Fruit fly (Drosophila melanogaster): ENCODE results near the gene Doc1.

DNA sequence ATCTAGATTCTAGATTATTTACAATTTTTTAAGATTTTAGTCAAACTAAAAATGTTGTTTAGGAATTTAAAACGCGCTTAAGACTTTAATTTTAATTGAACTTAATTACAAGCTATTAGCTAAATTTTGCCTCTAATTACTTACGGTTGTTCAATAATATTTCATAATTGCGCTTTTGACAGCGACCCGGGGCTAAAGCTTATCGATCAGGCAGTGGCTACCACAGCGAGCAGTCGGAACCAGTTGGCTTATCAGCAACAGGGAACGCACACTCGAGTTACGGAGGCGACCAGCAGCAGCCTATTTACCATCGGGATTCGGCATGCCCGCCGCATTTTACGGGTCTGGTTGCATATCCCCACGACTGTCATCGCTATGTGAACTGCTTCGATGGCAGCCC is 33.7 kb downstream of the Doc1 start:
- TF ChIP-seq Ets98B (GFP tag; IDR thresholded peaks at IDR 0.05) = no peak
- TF ChIP-seq CG13204 (GFP tag; optimal IDR thresholded peaks at IDR 0.05) = no peak
- no peak for TF ChIP-seq CG8301 (tag; optimal IDR thresholded peaks at IDR 0.05)
- TF ChIP-seq CG4496 (GFP tag; IDR thresholded peaks at IDR 0.05) = no peak
- no peak for TF ChIP-seq gl (tag; optimal IDR thresholded peaks at IDR 0.05)
- TF ChIP-seq CG15710 (tag; optimal IDR thresholded peaks at IDR 0.05) = no peak
- no peak for TF ChIP-seq CG14655 (GFP tag; optimal IDR thresholded peaks at IDR 0.05)
- TF ChIP-seq CG8159 (tag; optimal IDR thresholded peaks at IDR 0.05) = no peak
- TF ChIP-seq D1 (tag; optimal IDR thresholded peaks at IDR 0.05) = no peak

All from whole organism, pupa.